Worm (Caenorhabditis elegans): ENCODE data around the gene acp-3.

DNA sequence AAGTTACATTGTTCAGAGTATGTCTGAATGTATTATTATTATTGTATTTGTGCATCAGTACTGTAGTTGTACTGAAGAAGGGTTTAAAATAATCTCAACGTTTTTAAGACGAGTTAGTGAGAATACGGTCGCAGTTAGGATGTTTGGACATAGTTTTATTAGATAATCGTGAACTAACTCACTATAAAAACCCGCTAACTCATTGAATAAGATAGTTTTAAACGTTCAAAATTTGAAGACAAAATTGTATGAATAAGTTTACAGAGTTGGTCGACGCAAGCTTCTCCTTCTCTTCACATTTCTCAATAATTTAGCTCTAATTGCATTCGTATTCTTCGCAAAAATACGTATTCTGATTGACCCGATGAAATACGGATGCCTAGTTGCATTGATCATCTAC lies 17.9 kb downstream of the acp-3 start:
- no peak for TF ChIP-seq F57C9.4 (tag; optimal IDR thresholded peaks at IDR 0.05)
- TF ChIP-seq dpl-1 (GFP tag; optimal IDR thresholded peaks at IDR 0.05), result no peak
- TF ChIP-seq unc-130 (GFP tag; optimal IDR thresholded peaks at IDR 0.05), result no peak
- TF ChIP-seq ama-1 (optimal IDR thresholded peaks at IDR 0.05), result no peak
- no peak for TF ChIP-seq ama-1 (GFP tag; optimal IDR thresholded peaks at IDR 0.05)
- no peak for TF ChIP-seq die-1 (tag; optimal IDR thresholded peaks at IDR 0.05)
- TF ChIP-seq F49E8.2 (tag; optimal IDR thresholded peaks at IDR 0.05; ENCODE audit: insufficient read depth), result no peak
- no peak for TF ChIP-seq ceh-58 (GFP tag; IDR thresholded peaks at IDR 0.05)

Data from whole organism, young adult.